Fruit fly (Drosophila melanogaster): ENCODE results near the gene CG33127.

DNA sequence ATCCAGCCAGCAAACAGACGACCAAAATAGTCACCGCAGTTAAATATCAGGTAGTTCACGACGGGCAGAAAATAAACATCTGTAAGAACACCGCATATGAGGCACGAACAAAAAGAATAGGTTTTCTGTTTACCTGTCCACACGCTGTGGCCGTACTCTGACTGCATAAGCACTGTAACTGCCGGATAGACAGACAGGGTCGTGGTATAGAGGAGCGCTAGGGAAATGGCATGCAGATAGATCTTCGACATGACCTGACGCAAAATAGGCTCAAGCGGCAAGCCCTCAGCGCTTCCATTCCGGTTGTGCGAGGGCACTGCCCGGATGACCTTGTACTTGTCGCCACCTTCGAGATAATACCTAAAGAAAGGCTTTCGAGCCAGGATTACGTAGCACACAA, 34.3 kb downstream of the CG33127 start:
- TF ChIP-seq CG33017 (tag; optimal IDR thresholded peaks at IDR 0.05) (no peak), CG12768 (GFP tag; optimal IDR thresholded peaks at IDR 0.05) (no peak), CG5204 (GFP tag; optimal IDR thresholded peaks at IDR 0.05) (no peak), pad (GFP tag; optimal IDR thresholded peaks at IDR 0.05) (no peak)
